Worm (Caenorhabditis elegans) whole organism, L3 larva: ENCODE results near the gene K08H2.10.
A peak's percentile ranks its signal among the peaks of the same experiment; 100 is the strongest.

Experiments used
- R02D3.7 ChIP-seq: fragments of 150-350 bp; optimal IDR thresholded peaks from 2 replicates; lab custom pipeline; 2014; ENCODE audit warnings: missing biosample characterization, missing genetic modification characterization
- ZK546.5 ChIP-seq: sonication (generic microtip); optimal IDR thresholded peaks from 2 replicates; lab custom pipeline; 2017; ENCODE audit warnings: missing biosample characterization, missing genetic modification characterization
- aly-2 ChIP-seq: fragments of 150-350 bp; optimal IDR thresholded peaks from 2 replicates; lab custom pipeline; 2014; ENCODE audit warnings: missing biosample characterization, missing genetic modification characterization
- ama-1 ChIP-seq: fragments of 150-350 bp; optimal IDR thresholded peaks from 2 replicates; lab custom pipeline; 2018
- ceh-16 ChIP-seq: sonication (generic microtip); optimal IDR thresholded peaks from 2 replicates; lab custom pipeline; 2017; ENCODE audit warnings: missing biosample characterization, missing genetic modification characterization
- ceh-28 ChIP-seq: fragments of 150-350 bp; optimal IDR thresholded peaks from 2 replicates; lab custom pipeline; 2014; ENCODE audit warnings: missing biosample characterization, missing genetic modification reagents, missing genetic modification characterization
- ceh-82 ChIP-seq: fragments of 150-350 bp; optimal IDR thresholded peaks from 2 replicates; lab custom pipeline; 2014; ENCODE audit warnings: missing biosample characterization, missing genetic modification characterization
- ceh-9 ChIP-seq: sonication (generic microtip); optimal IDR thresholded peaks from 2 replicates; lab custom pipeline; 2018; ENCODE audit warnings: missing biosample characterization, missing genetic modification characterization
- daf-12 ChIP-seq: fragments of 150-350 bp; optimal IDR thresholded peaks from 2 replicates; lab custom pipeline; 2014; ENCODE audit warnings: missing biosample characterization, missing genetic modification reagents, missing genetic modification characterization
- egl-27 ChIP-seq: sonication (generic microtip); optimal IDR thresholded peaks from 4 replicates; lab custom pipeline; 2017; ENCODE audit warnings: missing biosample characterization, missing genetic modification reagents, missing genetic modification characterization
- egl-5 ChIP-seq: fragments of 150-350 bp; optimal IDR thresholded peaks from 2 replicates; lab custom pipeline; 2017; ENCODE audit warnings: missing biosample characterization, missing genetic modification reagents, missing genetic modification characterization, inconsistent platforms
- elt-1 ChIP-seq: fragments of 150-350 bp; optimal IDR thresholded peaks from 2 replicates; lab custom pipeline; 2014; ENCODE audit warnings: missing biosample characterization, missing genetic modification characterization
- elt-2 ChIP-seq: sonication (generic microtip); optimal IDR thresholded peaks from 2 replicates; lab custom pipeline; 2016; ENCODE audit warnings: missing genetic modification reagents, mild to moderate bottlenecking, missing genetic modification characterization, missing compliant biosample characterization
- fkh-10 ChIP-seq: sonication (generic microtip); optimal IDR thresholded peaks from 2 replicates; lab custom pipeline; 2017; ENCODE audit warnings: missing biosample characterization, missing genetic modification reagents, missing genetic modification characterization
- fkh-2 ChIP-seq: fragments of 150-350 bp; optimal IDR thresholded peaks from 2 replicates; lab custom pipeline; 2014; ENCODE audit warnings: missing biosample characterization, missing genetic modification reagents, missing genetic modification characterization
- fos-1 ChIP-seq: fragments of 150-350 bp; optimal IDR thresholded peaks from 2 replicates; lab custom pipeline; 2014; ENCODE audit warnings: missing biosample characterization, missing genetic modification characterization
- hmg-11 ChIP-seq: sonication (generic microtip); optimal IDR thresholded peaks from 2 replicates; lab custom pipeline; 2016; ENCODE audit warnings: missing genetic modification characterization, missing compliant biosample characterization
- jun-1 ChIP-seq: fragments of 150-350 bp; optimal IDR thresholded peaks from 2 replicates; lab custom pipeline; 2014; ENCODE audit warnings: missing biosample characterization, missing genetic modification reagents, missing genetic modification characterization
- lin-39 ChIP-seq: fragments of 150-350 bp; optimal IDR thresholded peaks from 2 replicates; lab custom pipeline; 2018; ENCODE audit warnings: missing biosample characterization, missing genetic modification reagents, missing genetic modification characterization
- lsy-12 ChIP-seq: sonication (generic microtip); optimal IDR thresholded peaks from 2 replicates; lab custom pipeline; 2016; ENCODE audit warnings: mild to moderate bottlenecking, missing genetic modification characterization, missing compliant biosample characterization
- mdl-1 ChIP-seq: fragments of 150-350 bp; optimal IDR thresholded peaks from 2 replicates; lab custom pipeline; 2014; ENCODE audit warnings: missing biosample characterization, missing genetic modification characterization
- mml-1 ChIP-seq: fragments of 150-350 bp; sonication (generic microtip); optimal IDR thresholded peaks from 3 replicates; lab custom pipeline; 2014; ENCODE audit warnings: missing biosample characterization, missing genetic modification characterization
- nhr-11 ChIP-seq: fragments of 150-350 bp; optimal IDR thresholded peaks from 2 replicates; lab custom pipeline; 2014; ENCODE audit warnings: missing biosample characterization, missing genetic modification characterization
- nhr-23 ChIP-seq: fragments of 150-350 bp; optimal IDR thresholded peaks from 2 replicates; lab custom pipeline; 2014; ENCODE audit warnings: missing biosample characterization, missing genetic modification reagents, missing genetic modification characterization
- nhr-237 ChIP-seq: fragments of 150-350 bp; optimal IDR thresholded peaks from 2 replicates; lab custom pipeline; 2014; ENCODE audit warnings: missing biosample characterization, missing genetic modification characterization
- nhr-25 ChIP-seq: sonication (generic microtip); optimal IDR thresholded peaks from 2 replicates; lab custom pipeline; 2017; ENCODE audit warnings: missing biosample characterization, missing genetic modification characterization
- nhr-28 ChIP-seq: fragments of 150-350 bp; optimal IDR thresholded peaks from 2 replicates; lab custom pipeline; 2014; ENCODE audit warnings: missing biosample characterization, missing genetic modification characterization
- nhr-43 ChIP-seq: sonication (generic microtip); optimal IDR thresholded peaks from 2 replicates; lab custom pipeline; 2016; ENCODE audit warnings: mild to moderate bottlenecking, missing genetic modification characterization, missing compliant biosample characterization; ENCODE audit not compliant: poor library complexity, severe bottlenecking
- nhr-67 ChIP-seq: fragments of 150-350 bp; optimal IDR thresholded peaks from 2 replicates; lab custom pipeline; 2014; ENCODE audit warnings: missing biosample characterization, missing genetic modification characterization
- nhr-76 ChIP-seq: fragments of 150-350 bp; sonication (generic microtip); optimal IDR thresholded peaks from 5 replicates; lab custom pipeline; 2014; ENCODE audit warnings: missing biosample characterization, missing genetic modification characterization
- nhr-77 ChIP-seq: fragments of 150-350 bp; optimal IDR thresholded peaks from 2 replicates; lab custom pipeline; 2014; ENCODE audit warnings: missing biosample characterization, missing genetic modification characterization
- pha-4 ChIP-seq: fragments of 150-350 bp; optimal IDR thresholded peaks from 2 replicates; lab custom pipeline; 2014; ENCODE audit warnings: missing biosample characterization, missing genetic modification reagents, missing genetic modification characterization
- pqm-1 ChIP-seq: fragments of 150-350 bp; optimal IDR thresholded peaks from 2 replicates; lab custom pipeline; 2017; ENCODE audit warnings: missing biosample characterization, missing genetic modification characterization, inconsistent platforms
- sea-2 ChIP-seq: fragments of 150-350 bp; sonication (generic microtip); optimal IDR thresholded peaks from 4 replicates; lab custom pipeline; 2014; ENCODE audit warnings: missing biosample characterization, missing genetic modification reagents, missing genetic modification characterization
- skn-1 ChIP-seq: fragments of 150-350 bp; optimal IDR thresholded peaks from 2 replicates; lab custom pipeline; 2014; ENCODE audit warnings: missing biosample characterization, missing genetic modification characterization
- snpc-4 ChIP-seq: fragments of 150-350 bp; optimal IDR thresholded peaks from 2 replicates; lab custom pipeline; 2014; ENCODE audit warnings: missing biosample characterization, missing genetic modification characterization
- tbx-2 ChIP-seq: sonication (generic microtip); optimal IDR thresholded peaks from 2 replicates; lab custom pipeline; 2016; ENCODE audit warnings: mild to moderate bottlenecking, missing genetic modification characterization, missing compliant biosample characterization
- unc-39 ChIP-seq: sonication (generic microtip); optimal IDR thresholded peaks from 4 replicates; lab custom pipeline; 2017; ENCODE audit warnings: missing biosample characterization, missing genetic modification characterization
- unc-62 ChIP-seq: fragments of 150-350 bp; sonication (generic microtip); optimal IDR thresholded peaks from 4 replicates; lab custom pipeline; 2014; ENCODE audit warnings: missing biosample characterization, missing genetic modification reagents, missing genetic modification characterization
- ztf-11 ChIP-seq: fragments of 150-350 bp; optimal IDR thresholded peaks from 2 replicates; lab custom pipeline; 2014; ENCODE audit warnings: missing biosample characterization, missing genetic modification characterization
- ztf-4 ChIP-seq: fragments of 150-350 bp; optimal IDR thresholded peaks from 2 replicates; lab custom pipeline; 2014; ENCODE audit warnings: missing biosample characterization, missing genetic modification characterization

The K08H2.10 gene

ce11 chrX:13251354-13251843 is 6.2 kb upstream of the K08H2.10 start (continued):
- peak; percentile 10 for TF ChIP-seq ztf-4 (tag; lab: Kevin White, UChicago)
- TF ChIP-seq ama-1: peak; percentile 54
- no peak for TF ChIP-seq unc-39
- no peak for TF ChIP-seq fos-1 (tag; lab: Kevin White, UChicago)

ce11 chrX:13251914-13252434 is 5.6 kb upstream of the K08H2.10 start, which contains the start of gene nhr-32:
Gene nhr-32 (plus strand): TSS chrX:13251964.
- TF ChIP-seq nhr-43 (tag; lab: Kevin White, UChicago): peak; percentile 14
- no peak for TF ChIP-seq egl-27 (tag; lab: Kevin White, UChicago)
- TF ChIP-seq, all 47 proteins: peak for 1

- TF ChIP-seq elt-2 (tag; lab: Kevin White, UChicago) (peak; percentile 23), pqm-1 (tag; lab: Kevin White, UChicago) (peak; percentile 21)
These were observed 3.5 kb downstream of the K08H2.10 start for ce11 chrX:13261037-13261592.

ce11 chrX:13262195-13262594 is 4.6 kb downstream of the K08H2.10 start, which contains the start of gene K09A11.1:
Gene K09A11.1 (plus strand): TSS chrX:13262495.
- TF ChIP-seq ama-1 (no peak), nhr-67 (tag; lab: Kevin White, UChicago) (no peak), nhr-77 (no peak), lsy-12 (tag; lab: Kevin White, UChicago) (no peak), R02D3.7 (tag; lab: Kevin White, UChicago) (no peak), fos-1 (tag; lab: Kevin White, UChicago) (no peak), pha-4 (no peak), ceh-82 (tag; lab: Kevin White, UChicago) (no peak), sea-2 (GFP tag; lab: Kevin White, UChicago) (no peak), aly-2 (tag; lab: Kevin White, UChicago) (no peak), tbx-2 (tag; lab: Kevin White, UChicago) (no peak), nhr-237 (tag; lab: Kevin White, UChicago) (no peak), fkh-10 (no peak), hmg-11 (tag; lab: Kevin White, UChicago) (no peak), snpc-4 (tag; lab: Kevin White, UChicago) (no peak)
- TF ChIP-seq, all 47 proteins: peak for 0

- peak; percentile 84 for TF ChIP-seq hmg-11 (tag; lab: Kevin White, UChicago)
- no peak for TF ChIP-seq fkh-2 (tag; lab: Kevin White, UChicago)
- peak; percentile 52 for TF ChIP-seq tbx-2 (tag; lab: Kevin White, UChicago)
- no peak for TF ChIP-seq mdl-1 (tag; lab: Kevin White, UChicago)
- no peak for TF ChIP-seq sea-2 (GFP tag; lab: Kevin White, UChicago)
- TF ChIP-seq nhr-237 (tag; lab: Kevin White, UChicago): no peak
- TF ChIP-seq unc-39: no peak
- no peak for TF ChIP-seq ceh-28
- no peak for TF ChIP-seq R02D3.7 (tag; lab: Kevin White, UChicago)
- no peak for TF ChIP-seq nhr-77
- TF ChIP-seq lin-39 (tag; lab: Kevin White, UChicago): peak; percentile 36
- no peak for TF ChIP-seq egl-5 (tag; lab: Kevin White, UChicago)
- no peak for TF ChIP-seq elt-1
- TF ChIP-seq skn-1 (tag; lab: Kevin White, UChicago): peak; percentile 17
- TF ChIP-seq pqm-1 (tag; lab: Kevin White, UChicago): no peak
- peak; percentile 2 for TF ChIP-seq unc-62
- no peak for TF ChIP-seq ceh-16
- TF ChIP-seq egl-27 (tag; lab: Kevin White, UChicago): no peak
- TF ChIP-seq ztf-4 (tag; lab: Kevin White, UChicago): no peak
- TF ChIP-seq ceh-82 (tag; lab: Kevin White, UChicago): peak; percentile 34
- TF ChIP-seq nhr-28 (tag; lab: Kevin White, UChicago): no peak
- peak; percentile 49 for TF ChIP-seq elt-2 (tag; lab: Kevin White, UChicago)
- TF ChIP-seq nhr-43 (tag; lab: Kevin White, UChicago): peak; percentile 48
- no peak for TF ChIP-seq ztf-11 (tag; lab: Kevin White, UChicago)
- TF ChIP-seq nhr-11 (tag; lab: Kevin White, UChicago): no peak
- no peak for TF ChIP-seq ceh-9
- TF ChIP-seq lsy-12 (tag; lab: Kevin White, UChicago): peak; percentile 55
- no peak for TF ChIP-seq nhr-25 (tag; lab: Kevin White, UChicago)
- peak; percentile 55 for TF ChIP-seq jun-1
- no peak for TF ChIP-seq daf-12 (tag; lab: Kevin White, UChicago)
- no peak for TF ChIP-seq mml-1 (tag; lab: Kevin White, UChicago)
- TF ChIP-seq nhr-76 (tag; lab: Kevin White, UChicago): no peak
- peak; percentile 57 for TF ChIP-seq pha-4
- peak; percentile 23 for TF ChIP-seq fkh-10
- no peak for TF ChIP-seq snpc-4 (tag; lab: Kevin White, UChicago)
- TF ChIP-seq ZK546.5 (tag; lab: Kevin White, UChicago): no peak
- TF ChIP-seq nhr-23 (tag; lab: Kevin White, UChicago): peak; percentile 19
These were observed 6.9 kb downstream of the K08H2.10 start for ce11 chrX:13264550-13264949.
